Fruit fly (Drosophila melanogaster): ENCODE data around the gene Nup205.

DNA sequence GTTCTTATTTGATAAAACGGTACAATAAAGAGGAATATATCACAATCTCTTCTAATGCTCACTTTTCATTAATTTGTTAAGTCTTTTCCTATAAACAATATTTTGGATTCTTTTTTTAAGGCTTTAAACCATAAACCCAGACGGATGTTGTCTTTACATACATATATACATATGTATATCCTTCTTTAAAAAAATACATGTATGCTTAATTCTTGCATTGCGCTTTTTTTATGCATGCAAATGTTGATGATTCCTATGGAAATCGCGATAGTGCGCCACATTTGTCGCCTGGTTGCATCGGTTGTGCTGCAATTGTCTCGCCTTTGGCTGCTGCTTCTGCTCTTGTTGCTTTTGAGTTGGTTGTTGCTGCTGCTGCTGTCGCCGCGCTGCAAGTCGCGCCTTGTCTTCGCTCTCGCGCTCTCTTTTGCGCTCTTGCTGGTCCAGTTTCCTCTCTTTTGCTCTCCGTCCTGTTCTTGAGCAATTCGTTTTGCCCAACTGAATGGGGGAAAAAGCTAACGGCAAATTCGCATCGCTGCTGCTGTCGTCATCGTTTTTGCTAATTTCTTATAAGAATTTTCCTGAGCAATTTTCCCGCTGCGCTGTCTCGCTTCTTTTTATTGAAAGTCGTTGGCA is 24.9 kb downstream of the Nup205 start:
- peak; percentile 65 for TF ChIP-seq CG18262 (tag; optimal IDR thresholded peaks at IDR 0.05)
- TF ChIP-seq CG2199 (GFP tag; IDR thresholded peaks at IDR 0.05) = no peak
- no peak for TF ChIP-seq Dip2 (GFP tag; IDR thresholded peaks at IDR 0.05)
- TF ChIP-seq Vsx1 (GFP tag; optimal IDR thresholded peaks at IDR 0.05) = no peak
- TF ChIP-seq CG6254 (GFP tag; optimal IDR thresholded peaks at IDR 0.05) = no peak
- TF ChIP-seq seq (GFP tag; IDR thresholded peaks at IDR 0.05) = no peak
- TF ChIP-seq danr (GFP tag; IDR thresholded peaks at IDR 0.05) = no peak
- TF ChIP-seq sd (tag; optimal IDR thresholded peaks at IDR 0.05) = no peak
- TF ChIP-seq CG8944 (GFP tag; optimal IDR thresholded peaks at IDR 0.05) = no peak
- no peak for TF ChIP-seq cato (GFP tag; optimal IDR thresholded peaks at IDR 0.05; ENCODE audit: borderline replicate concordance)
- TF ChIP-seq CG9215 (GFP tag; IDR thresholded peaks at IDR 0.05) = no peak
- no peak for TF ChIP-seq CG14441 (GFP tag; IDR thresholded peaks at IDR 0.05)
- no peak for TF ChIP-seq ro (GFP tag; IDR thresholded peaks at IDR 0.05)

Data from whole organism, embryonic.